Worm (Caenorhabditis elegans): ENCODE measurements around the gene ins-3.

- TF ChIP-seq nhr-77 (tag; optimal IDR thresholded peaks at IDR 0.05) (no peak), lin-39 (tag; optimal IDR thresholded peaks at IDR 0.05) (no peak), snpc-4 (tag; optimal IDR thresholded peaks at IDR 0.05) (no peak), ama-1 (optimal IDR thresholded peaks at IDR 0.05) (no peak)
These were observed 40.5 kb upstream of the ins-3 start, which contains the start of gene frpr-16 for ce11 chrII:6031106-6031505.

Measured in whole organism, L2 larva.